Worm (Caenorhabditis elegans) whole organism, mixed stage, embryonic: ENCODE measurements around the gene gck-3.
"Not testable (repeated sequence)": the region's sequence is repeated elsewhere in the genome, so short reads cannot be mapped to it uniquely, and the experiment has no call there.

Experiments used
- blmp-1 ChIP-seq: fragments of 150-350 bp; optimal IDR thresholded peaks from 2 replicates; lab custom pipeline; 2014; ENCODE audit warnings: missing biosample characterization, missing genetic modification characterization
- elt-3 ChIP-seq: fragments of 150-350 bp; optimal IDR thresholded peaks from 2 replicates; lab custom pipeline; 2014; ENCODE audit warnings: missing biosample characterization, missing genetic modification characterization
- flh-1 ChIP-seq: fragments of 200-800 bp; sonication (Bioruptor generic); optimal IDR thresholded peaks from 2 replicates; lab custom pipeline; 2018; ENCODE audit warnings: mild to moderate bottlenecking, missing genetic modification characterization, moderate library complexity, missing compliant biosample characterization
- lin-13 ChIP-seq: fragments of 150-350 bp; optimal IDR thresholded peaks from 2 replicates; lab custom pipeline; 2014; ENCODE audit warnings: missing biosample characterization, missing genetic modification characterization
- lsy-2 ChIP-seq: fragments of 150-350 bp; optimal IDR thresholded peaks from 2 replicates; lab custom pipeline; 2014; ENCODE audit warnings: missing biosample characterization, missing genetic modification characterization
- mep-1 ChIP-seq: fragments of 150-350 bp; optimal IDR thresholded peaks from 2 replicates; lab custom pipeline; 2017; ENCODE audit warnings: missing biosample characterization, missing genetic modification reagents, missing genetic modification characterization, inconsistent platforms
- nhr-28 ChIP-seq: fragments of 150-350 bp; optimal IDR thresholded peaks from 2 replicates; lab custom pipeline; 2014; ENCODE audit warnings: missing biosample characterization, missing genetic modification characterization
- nhr-76 ChIP-seq: sonication (generic microtip); optimal IDR thresholded peaks from 2 replicates; lab custom pipeline; 2017; ENCODE audit warnings: missing biosample characterization, missing genetic modification characterization
- sem-2 ChIP-seq: fragments of 200-800 bp; sonication (Bioruptor generic); optimal IDR thresholded peaks from 2 replicates; lab custom pipeline; 2018; ENCODE audit warnings: mild to moderate bottlenecking, missing genetic modification characterization, missing compliant biosample characterization
- snpc-4 ChIP-seq: fragments of 150-350 bp; optimal IDR thresholded peaks from 2 replicates; lab custom pipeline; 2014; ENCODE audit warnings: missing biosample characterization, missing genetic modification characterization
- unc-39 ChIP-seq: fragments of 150-350 bp; optimal IDR thresholded peaks from 2 replicates; lab custom pipeline; 2014; ENCODE audit warnings: missing biosample characterization, missing genetic modification characterization
- ztf-11 ChIP-seq: fragments of 150-350 bp; optimal IDR thresholded peaks from 2 replicates; lab custom pipeline; 2014; ENCODE audit warnings: missing biosample characterization, missing genetic modification characterization

ce11 chrV:18006930-18007329, 40.3 kb upstream of the gck-3 start, which contains the start of gene Y59A8B.19:
- not testable (repeated sequence) for TF ChIP-seq unc-39 (tag; lab: Kevin White, UChicago); nhr-76; blmp-1; ztf-11 (tag; lab: Kevin White, UChicago); nhr-28 (tag; lab: Kevin White, UChicago); lsy-2 (tag; lab: Kevin White, UChicago); snpc-4; mep-1 (tag; lab: Kevin White, UChicago); sem-2 (GFP tag; lab: Kevin White, UChicago); elt-3 (tag; lab: Kevin White, UChicago); lin-13 (tag; lab: Kevin White, UChicago); flh-1
